Fruit fly (Drosophila melanogaster): ENCODE data around the gene CG14664.

DNA sequence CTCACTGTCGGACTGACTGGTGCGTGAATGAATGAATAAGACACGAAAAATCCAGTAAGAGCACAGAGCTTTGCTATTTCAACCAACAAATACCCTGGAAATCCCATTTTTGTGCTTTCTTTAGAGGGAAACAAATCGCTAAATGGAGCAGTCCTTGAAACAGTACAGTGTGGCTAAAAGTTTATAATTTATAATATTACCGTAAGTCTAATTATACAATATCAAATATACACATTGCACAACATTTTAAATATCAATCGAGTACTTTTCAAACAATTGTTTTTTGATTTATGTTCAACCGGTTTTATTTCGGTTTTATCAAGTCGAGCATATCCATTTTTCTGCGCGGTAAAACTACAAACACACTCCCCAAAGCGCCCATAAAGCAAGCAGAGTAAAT, 30.7 kb upstream of the CG14664 start:
- TF ChIP-seq psq (optimal IDR thresholded peaks at IDR 0.05): no peak
- TF ChIP-seq ttk (optimal IDR thresholded peaks at IDR 0.05): no peak
- no peak for TF ChIP-seq insv (optimal IDR thresholded peaks at IDR 0.05)
- TF ChIP-seq h (optimal IDR thresholded peaks at IDR 0.05): no peak
- no peak for TF ChIP-seq Myc (optimal IDR thresholded peaks at IDR 0.05)
